Worm (Caenorhabditis elegans): ENCODE data around the gene M01H9.3.

Gene M01H9.3

ce11 chrIV:4446884-4447283 is 30.0 kb downstream of the M01H9.3 start (continued):
- TF ChIP-seq ztf-4 (tag; optimal IDR thresholded peaks at IDR 0.05) (no peak), ama-1 (optimal IDR thresholded peaks at IDR 0.05) (peak; percentile 83), fkh-10 (GFP tag; optimal IDR thresholded peaks at IDR 0.05) (no peak), elt-3 (tag; optimal IDR thresholded peaks at IDR 0.05) (no peak), fos-1 (tag; optimal IDR thresholded peaks at IDR 0.05) (no peak), lin-15B (tag; optimal IDR thresholded peaks at IDR 0.05) (no peak), elt-2 (tag; optimal IDR thresholded peaks at IDR 0.05) (no peak), ZK546.5 (tag; optimal IDR thresholded peaks at IDR 0.05) (peak; percentile 1), snpc-4 (tag; optimal IDR thresholded peaks at IDR 0.05) (no peak), ztf-11 (tag; optimal IDR thresholded peaks at IDR 0.05) (no peak), zag-1 (tag; optimal IDR thresholded peaks at IDR 0.05) (no peak), mml-1 (tag; optimal IDR thresholded peaks at IDR 0.05) (no peak), nhr-67 (tag; optimal IDR thresholded peaks at IDR 0.05) (no peak), ceh-82 (tag; optimal IDR thresholded peaks at IDR 0.05) (no peak), nhr-237 (tag; optimal IDR thresholded peaks at IDR 0.05) (no peak), pha-4 (tag; optimal IDR thresholded peaks at IDR 0.05) (peak; percentile 65), jun-1 (tag; optimal IDR thresholded peaks at IDR 0.05) (no peak), eor-1 (tag; optimal IDR thresholded peaks at IDR 0.05) (no peak), nhr-11 (tag; optimal IDR thresholded peaks at IDR 0.05) (no peak), nhr-28 (tag; optimal IDR thresholded peaks at IDR 0.05) (no peak), nfya-1 (tag; optimal IDR thresholded peaks at IDR 0.05; ENCODE audit: insufficient read depth) (peak; percentile 59), lsy-12 (tag; optimal IDR thresholded peaks at IDR 0.05) (no peak)

- TF ChIP-seq nhr-11 (tag; optimal IDR thresholded peaks at IDR 0.05) (peak; percentile 75), aly-2 (tag; optimal IDR thresholded peaks at IDR 0.05) (no peak), nhr-67 (tag; optimal IDR thresholded peaks at IDR 0.05) (no peak), zag-1 (tag; optimal IDR thresholded peaks at IDR 0.05) (peak; percentile 42), elt-3 (tag; optimal IDR thresholded peaks at IDR 0.05) (peak in 1 of 3 experiments; percentile 18), mml-1 (tag; optimal IDR thresholded peaks at IDR 0.05) (no peak), ZK546.5 (tag; optimal IDR thresholded peaks at IDR 0.05) (peak; percentile 98), ztf-11 (tag; optimal IDR thresholded peaks at IDR 0.05) (no peak), pqm-1 (tag; optimal IDR thresholded peaks at IDR 0.05) (peak; percentile 69), egl-5 (tag; optimal IDR thresholded peaks at IDR 0.05) (peak; percentile 24), unc-39 (tag; optimal IDR thresholded peaks at IDR 0.05) (no peak), ceh-16 (tag; optimal IDR thresholded peaks at IDR 0.05) (no peak), snpc-4 (tag; optimal IDR thresholded peaks at IDR 0.05) (peak; percentile 88), daf-12 (tag; optimal IDR thresholded peaks at IDR 0.05) (peak; percentile 42), fkh-10 (GFP tag; optimal IDR thresholded peaks at IDR 0.05) (peak; percentile 84), fkh-2 (tag; optimal IDR thresholded peaks at IDR 0.05) (peak; percentile 26), nhr-77 (tag; optimal IDR thresholded peaks at IDR 0.05) (peak; percentile 69), nhr-43 (tag; optimal IDR thresholded peaks at IDR 0.05; ENCODE audit: poor library complexity, severe bottlenecking) (peak; percentile 88), ama-1 (optimal IDR thresholded peaks at IDR 0.05) (peak; percentile 79), pha-4 (tag; optimal IDR thresholded peaks at IDR 0.05) (peak; percentile 99), fos-1 (tag; optimal IDR thresholded peaks at IDR 0.05) (peak; percentile 69), nhr-25 (tag; optimal IDR thresholded peaks at IDR 0.05) (peak; percentile 98), lsy-12 (tag; optimal IDR thresholded peaks at IDR 0.05) (peak; percentile 94), R02D3.7 (tag; optimal IDR thresholded peaks at IDR 0.05) (peak; percentile 99), elt-1 (tag; optimal IDR thresholded peaks at IDR 0.05) (peak; percentile 81), egl-27 (tag; optimal IDR thresholded peaks at IDR 0.05) (peak; percentile 76), hmg-11 (tag; optimal IDR thresholded peaks at IDR 0.05) (peak; percentile 90), ztf-4 (tag; optimal IDR thresholded peaks at IDR 0.05) (peak; percentile 63), lin-15B (tag; optimal IDR thresholded peaks at IDR 0.05) (peak; percentile 97), lin-39 (tag; optimal IDR thresholded peaks at IDR 0.05) (peak; percentile 99), eor-1 (tag; optimal IDR thresholded peaks at IDR 0.05) (no peak), nhr-12 (tag; optimal IDR thresholded peaks at IDR 0.05) (no peak), nhr-28 (tag; optimal IDR thresholded peaks at IDR 0.05) (no peak), mdl-1 (tag; optimal IDR thresholded peaks at IDR 0.05) (peak; percentile 49), ceh-28 (tag; optimal IDR thresholded peaks at IDR 0.05) (peak; percentile 81), nhr-237 (tag; optimal IDR thresholded peaks at IDR 0.05) (no peak), elt-2 (tag; optimal IDR thresholded peaks at IDR 0.05) (peak; percentile 83), nhr-76 (tag; optimal IDR thresholded peaks at IDR 0.05) (no peak), sea-2 (GFP tag; optimal IDR thresholded peaks at IDR 0.05) (no peak), ceh-82 (tag; optimal IDR thresholded peaks at IDR 0.05) (peak; percentile 68), nhr-23 (tag; optimal IDR thresholded peaks at IDR 0.05) (peak; percentile 98), ceh-9 (tag; optimal IDR thresholded peaks at IDR 0.05) (no peak), unc-62 (GFP tag; optimal IDR thresholded peaks at IDR 0.05) (no peak), jun-1 (tag; optimal IDR thresholded peaks at IDR 0.05) (peak; percentile 92), skn-1 (tag; optimal IDR thresholded peaks at IDR 0.05) (peak; percentile 55), tbx-2 (tag; optimal IDR thresholded peaks at IDR 0.05) (peak; percentile 85), nfya-1 (tag; optimal IDR thresholded peaks at IDR 0.05; ENCODE audit: insufficient read depth) (peak; percentile 99)
Observed at ce11 chrIV:4445711-4446290, 31.1 kb downstream of the M01H9.3 start, which contains the start of the genes wapl-1 and htz-1. wapl-1 (minus strand) TSS chrIV:4445740. htz-1 (plus strand) TSS chrIV:4446216.

All from whole organism, L3 larva.